Worm (Caenorhabditis elegans): ENCODE data around the gene srd-5.

Gene srd-5

DNA sequence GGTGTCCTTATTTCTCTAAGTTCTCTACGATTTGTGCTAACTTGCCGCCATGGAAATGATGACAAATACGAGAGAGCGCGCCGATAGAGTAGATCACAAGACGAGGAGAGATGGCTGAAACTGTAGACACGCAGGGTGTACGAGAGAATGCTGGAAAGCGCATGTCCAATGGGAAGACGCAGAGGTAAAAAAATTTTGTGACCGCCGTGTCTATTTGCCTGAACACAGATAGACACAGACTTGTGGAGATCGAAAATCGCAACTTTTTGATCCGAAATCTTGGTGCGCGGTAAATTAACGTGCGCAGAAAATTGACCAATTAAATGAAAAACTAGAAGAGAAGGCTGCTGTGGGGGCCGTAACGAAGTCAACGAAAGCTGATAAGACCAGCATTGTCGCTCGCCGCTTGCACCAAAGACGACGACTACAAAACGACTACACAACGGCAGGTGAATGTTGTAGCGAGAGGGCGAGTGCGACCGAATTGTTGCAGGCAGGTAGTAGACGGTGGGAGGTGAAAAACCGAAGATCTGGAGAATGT, 17.1 kb downstream of the srd-5 start (continued):
- TF ChIP-seq pha-4 (GFP tag; IDR thresholded peaks at IDR 0.05) (peak; percentile 55), pha-4 (tag; optimal IDR thresholded peaks at IDR 0.05) (no peak), daf-12 (tag; optimal IDR thresholded peaks at IDR 0.05) (no peak), tra-1 (GFP tag; IDR thresholded peaks at IDR 0.05) (peak; percentile 44; the same call in 1 of the 2 replicates), set-16 (GFP tag; IDR thresholded peaks at IDR 0.05) (0 out of 2 replicates have a peak, but pooled peaks have one; percentile 16), saeg-2 (GFP tag; IDR thresholded peaks at IDR 0.05) (no peak), ztf-11 (tag; optimal IDR thresholded peaks at IDR 0.05) (no peak), T20F7.1 (GFP tag; optimal IDR thresholded peaks at IDR 0.05) (peak; percentile 49), mes-2 (tag; optimal IDR thresholded peaks at IDR 0.05; ENCODE audit: poor library complexity, severe bottlenecking) (peak; percentile 59), lin-1 (GFP tag; IDR thresholded peaks at IDR 0.05) (no peak)

- TF ChIP-seq lsy-2 (tag; optimal IDR thresholded peaks at IDR 0.05) = peak in 1 of 2 experiments; percentile 59
- TF ChIP-seq dmd-6 (GFP tag; IDR thresholded peaks at IDR 0.05) = peak; percentile 79
- TF ChIP-seq hif-1 (tag; optimal IDR thresholded peaks at IDR 0.05) = peak; percentile 88 to 100
- peak; percentile 31 for TF ChIP-seq mes-2 (tag; optimal IDR thresholded peaks at IDR 0.05; ENCODE audit: poor library complexity, severe bottlenecking)
- TF ChIP-seq egl-43 (GFP tag; IDR thresholded peaks at IDR 0.05) = no peak
- peak; percentile 55 for TF ChIP-seq hmg-1.1 (GFP tag; IDR thresholded peaks at IDR 0.05)
- TF ChIP-seq daf-16 (GFP tag; optimal IDR thresholded peaks at IDR 0.05) = no peak
- peak; percentile 30 for TF ChIP-seq daf-16 (tag; optimal IDR thresholded peaks at IDR 0.05)
- TF ChIP-seq aha-1 (tag) = peak; percentile 100
- peak; percentile 72 for TF ChIP-seq nhr-77 (tag; optimal IDR thresholded peaks at IDR 0.05)
- TF ChIP-seq nhr-102 (tag; optimal IDR thresholded peaks at IDR 0.05) = peak; percentile 4
- peak; percentile 87 for TF ChIP-seq hlh-11 (tag; optimal IDR thresholded peaks at IDR 0.05)
- TF ChIP-seq pha-4 (GFP tag; IDR thresholded peaks at IDR 0.05) = peak; percentile 63; the same call in 1 of the 2 replicates
- TF ChIP-seq pha-4 (tag; optimal IDR thresholded peaks at IDR 0.05) = no peak
- TF ChIP-seq lin-15B (tag; optimal IDR thresholded peaks at IDR 0.05) = peak; percentile 3
- TF ChIP-seq ceh-44 (GFP tag; IDR thresholded peaks at IDR 0.05) = no peak
- peak; percentile 53 for TF ChIP-seq T20F7.1 (GFP tag; optimal IDR thresholded peaks at IDR 0.05)
- TF ChIP-seq gei-8 (GFP tag; optimal IDR thresholded peaks at IDR 0.05) = no peak
- peak; percentile 22; the same call in 1 of the 2 replicates for TF ChIP-seq mdt-29 (GFP tag; IDR thresholded peaks at IDR 0.05)
- TF ChIP-seq lin-13 (GFP tag; optimal IDR thresholded peaks at IDR 0.05) = peak; percentile 95
- TF ChIP-seq dpl-1 (GFP tag; optimal IDR thresholded peaks at IDR 0.05) = peak; percentile 83
- peak; percentile 73 for TF ChIP-seq nhr-48 (tag; optimal IDR thresholded peaks at IDR 0.05)
- TF ChIP-seq lin-29 (GFP tag; IDR thresholded peaks at IDR 0.05) = no peak
- no peak for TF ChIP-seq F10B5.3 (tag; optimal IDR thresholded peaks at IDR 0.05)
- TF ChIP-seq mdl-1 (tag; optimal IDR thresholded peaks at IDR 0.05) = peak in 1 of 2 experiments; percentile 81
- 0 out of 2 replicates have a peak, but pooled peaks have one; percentile 20 for TF ChIP-seq mxl-2 (GFP tag; conservative IDR thresholded peaks at IDR 0.05)
- no peak for TF ChIP-seq D1046.2 (GFP tag; IDR thresholded peaks at IDR 0.05)
- TF ChIP-seq nhr-11 (tag; optimal IDR thresholded peaks at IDR 0.05) = peak; percentile 63
- TF ChIP-seq nhr-10 (tag; optimal IDR thresholded peaks at IDR 0.05) = peak; percentile 71
- 0 out of 2 replicates have a peak, but pooled peaks have one; percentile 25 for TF ChIP-seq lin-38 (GFP tag; IDR thresholded peaks at IDR 0.05)
- TF ChIP-seq dmd-8 (GFP tag; IDR thresholded peaks at IDR 0.05) = no peak
- peak; percentile 43; the same call in 1 of the 2 replicates for TF ChIP-seq Y75B8A.6 (GFP tag; IDR thresholded peaks at IDR 0.05)
- peak; percentile 46 for TF ChIP-seq mxl-3 (GFP tag; optimal IDR thresholded peaks at IDR 0.05)
- TF ChIP-seq dve-1 (tag; optimal IDR thresholded peaks at IDR 0.05; ENCODE audit: insufficient read depth) = peak; percentile 81
- peak; percentile 51 for TF ChIP-seq hlh-30 (tag; optimal IDR thresholded peaks at IDR 0.05; ENCODE audit: insufficient read depth)
- no peak for TF ChIP-seq ztf-11 (tag; optimal IDR thresholded peaks at IDR 0.05)
- TF ChIP-seq spr-1 (tag; optimal IDR thresholded peaks at IDR 0.05) = peak; percentile 38
- peak; percentile 44 for TF ChIP-seq T26A8.4 (GFP tag; IDR thresholded peaks at IDR 0.05)
- no peak for TF ChIP-seq F49E8.2 (tag; optimal IDR thresholded peaks at IDR 0.05; ENCODE audit: borderline replicate concordance)
- peak; percentile 77 for TF ChIP-seq mep-1 (tag; optimal IDR thresholded peaks at IDR 0.05)
- peak; percentile 29 for TF ChIP-seq rbr-2 (tag; optimal IDR thresholded peaks at IDR 0.05)
- peak; percentile 99 for TF ChIP-seq nhr-28 (tag; optimal IDR thresholded peaks at IDR 0.05)
- TF ChIP-seq tra-1 (GFP tag; IDR thresholded peaks at IDR 0.05) = peak; percentile 63; the same call in 1 of the 2 replicates
These were observed 18.4 kb downstream of the srd-5 start for ce11 chrIV:5655966-5656389.
